Worm (Caenorhabditis elegans): Measurements from ENCODE around the gene srh-1.

srh-1 gene

DNA sequence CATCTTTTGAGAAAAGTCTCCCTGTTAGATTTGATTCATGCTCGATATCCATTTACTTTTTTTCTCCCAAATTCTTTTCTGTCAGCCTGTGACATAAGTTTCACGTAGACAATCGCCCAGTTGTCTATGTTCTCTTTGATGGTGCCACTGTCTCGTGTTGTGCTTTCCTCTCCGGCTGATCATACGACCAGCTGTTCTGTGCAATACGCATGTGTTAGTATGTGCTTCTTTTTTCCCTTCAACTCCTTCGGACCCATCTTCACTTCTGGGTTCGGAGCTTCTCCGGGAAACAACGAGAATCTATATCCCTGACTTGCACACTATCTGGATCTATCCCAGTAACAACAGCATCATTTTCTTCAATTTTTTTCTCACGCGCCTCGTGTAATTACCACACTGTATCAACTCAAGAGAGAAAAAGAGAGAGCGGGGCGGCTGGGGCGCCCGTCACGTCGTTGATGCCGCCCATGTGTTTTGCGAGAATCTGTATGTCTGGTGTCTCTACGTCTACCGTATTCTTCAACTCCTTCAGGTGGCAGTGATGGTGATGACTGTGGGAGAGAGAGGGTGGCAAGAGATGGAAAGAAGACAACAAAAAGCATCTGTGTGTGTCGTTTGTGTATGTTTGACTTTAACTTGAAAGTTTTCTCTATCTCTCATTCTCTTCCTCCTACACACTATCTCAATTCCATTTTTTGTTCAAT, 46.3 kb downstream of the srh-1 start (continued):
- peak; percentile 49 for TF ChIP-seq rbr-2 (tag; optimal IDR thresholded peaks at IDR 0.05)
- TF ChIP-seq daf-16 (GFP tag; optimal IDR thresholded peaks at IDR 0.05): peak; percentile 62 to 96
- TF ChIP-seq daf-16 (tag; optimal IDR thresholded peaks at IDR 0.05): peak; percentile 91
- TF ChIP-seq dmd-9 (GFP tag; IDR thresholded peaks at IDR 0.05): no peak
- peak; percentile 94 for TF ChIP-seq nhr-28 (tag; optimal IDR thresholded peaks at IDR 0.05)
- TF ChIP-seq hmg-1.1 (GFP tag; IDR thresholded peaks at IDR 0.05): peak; percentile 62
- no peak for TF ChIP-seq spr-3 (GFP tag; optimal IDR thresholded peaks at IDR 0.05)
- no peak for TF ChIP-seq D1046.2 (GFP tag; IDR thresholded peaks at IDR 0.05)
- no peak for TF ChIP-seq F44E2.7 (GFP tag; IDR thresholded peaks at IDR 0.05)
- TF ChIP-seq hif-1 (tag; optimal IDR thresholded peaks at IDR 0.05): peak in 1 of 2 experiments; percentile 71
- no peak for TF ChIP-seq fos-1 (tag; optimal IDR thresholded peaks at IDR 0.05)
- 0 out of 2 replicates have a peak, but pooled peaks have one; percentile 40 for TF ChIP-seq T26A8.4 (GFP tag; IDR thresholded peaks at IDR 0.05)
- TF ChIP-seq ztf-7 (tag; optimal IDR thresholded peaks at IDR 0.05): no peak
- TF ChIP-seq dmd-6 (GFP tag; IDR thresholded peaks at IDR 0.05): peak; percentile 92
- TF ChIP-seq snpc-4 (tag; optimal IDR thresholded peaks at IDR 0.05): no peak
- no peak for TF ChIP-seq daf-8 (GFP tag; IDR thresholded peaks at IDR 0.05)
- peak; percentile 71 for TF ChIP-seq nhr-11 (tag; optimal IDR thresholded peaks at IDR 0.05)
- TF ChIP-seq unc-62 (GFP tag; optimal IDR thresholded peaks at IDR 0.05 in 1 of 2): peak in 1 of 2 experiments; percentile 98
- TF ChIP-seq unc-62 (tag; optimal IDR thresholded peaks at IDR 0.05): no peak
- peak; percentile 63 for TF ChIP-seq mes-2 (tag; optimal IDR thresholded peaks at IDR 0.05; ENCODE audit: poor library complexity, severe bottlenecking)
- no peak for TF ChIP-seq skn-1 (tag; optimal IDR thresholded peaks at IDR 0.05)
- peak; percentile 98 for TF ChIP-seq mxl-3 (GFP tag; optimal IDR thresholded peaks at IDR 0.05)
- TF ChIP-seq dpl-1 (GFP tag; optimal IDR thresholded peaks at IDR 0.05): no peak
- no peak for TF ChIP-seq nhr-111 (GFP tag; optimal IDR thresholded peaks at IDR 0.05)
- TF ChIP-seq daf-12 (tag; optimal IDR thresholded peaks at IDR 0.05): no peak
- no peak for TF ChIP-seq F10B5.3 (tag; optimal IDR thresholded peaks at IDR 0.05)
- peak; percentile 49 for TF ChIP-seq nhr-102 (tag; optimal IDR thresholded peaks at IDR 0.05)
- TF ChIP-seq jun-1 (tag; optimal IDR thresholded peaks at IDR 0.05): peak; percentile 61
- peak; percentile 99 for TF ChIP-seq hlh-11 (tag; optimal IDR thresholded peaks at IDR 0.05)
- TF ChIP-seq ceh-20 (GFP tag; IDR thresholded peaks at IDR 0.05): peak; percentile 59; the same call in 1 of the 2 replicates
- TF ChIP-seq mxl-2 (GFP tag; conservative IDR thresholded peaks at IDR 0.05): no peak
- peak; percentile 4 for TF ChIP-seq cey-2 (tag; optimal IDR thresholded peaks at IDR 0.05; ENCODE audit: borderline replicate concordance, insufficient read depth)
- no peak for TF ChIP-seq zag-1 (tag; optimal IDR thresholded peaks at IDR 0.05)
- TF ChIP-seq aly-2 (tag; optimal IDR thresholded peaks at IDR 0.05): no peak
- 0 out of 2 replicates have a peak, but pooled peaks have one; percentile 31 for TF ChIP-seq mdt-29 (GFP tag; IDR thresholded peaks at IDR 0.05)
- TF ChIP-seq lin-29 (GFP tag; IDR thresholded peaks at IDR 0.05): 0 out of 2 replicates have a peak, but pooled peaks have one; percentile 29
- TF ChIP-seq mep-1 (tag; optimal IDR thresholded peaks at IDR 0.05): peak; percentile 81
- peak; percentile 26 for TF ChIP-seq zfp-2 (tag; optimal IDR thresholded peaks at IDR 0.05)
- no peak for TF ChIP-seq F26F4.8 (GFP tag; conservative IDR thresholded peaks at IDR 0.05)
- TF ChIP-seq pqm-1 (tag; optimal IDR thresholded peaks at IDR 0.05): peak; percentile 84
- peak; percentile 30 for TF ChIP-seq lin-13 (GFP tag; optimal IDR thresholded peaks at IDR 0.05)
- TF ChIP-seq mdl-1 (tag; optimal IDR thresholded peaks at IDR 0.05): peak; percentile 78 to 96
- no peak for TF ChIP-seq egl-43 (GFP tag; IDR thresholded peaks at IDR 0.05)
- no peak for TF ChIP-seq ceh-62 (tag; optimal IDR thresholded peaks at IDR 0.05)
- TF ChIP-seq lim-7 (GFP tag; IDR thresholded peaks at IDR 0.05): no peak
- TF ChIP-seq vab-7 (GFP tag; IDR thresholded peaks at IDR 0.05): no peak
- TF ChIP-seq Y48G9A.11 (GFP tag; IDR thresholded peaks at IDR 0.05): no peak
- TF ChIP-seq ZK546.5 (tag; optimal IDR thresholded peaks at IDR 0.05): no peak
- no peak for TF ChIP-seq saeg-2 (GFP tag; IDR thresholded peaks at IDR 0.05)
- TF ChIP-seq nhr-10 (tag; optimal IDR thresholded peaks at IDR 0.05): peak; percentile 62
- no peak for TF ChIP-seq madf-5 (GFP tag; IDR thresholded peaks at IDR 0.05)

Data from whole organism, L4 larva.